Worm (Caenorhabditis elegans) whole organism, L1 larva: ENCODE measurements around the gene F36D3.14.

Experiments used
- C04F5.9 ChIP-seq: sonication (generic microtip); optimal IDR thresholded peaks from 2 replicates; lab custom pipeline; 2016; ENCODE audit warnings: missing genetic modification characterization, missing compliant biosample characterization
- C16A3.4 ChIP-seq: fragments of 150-350 bp; optimal IDR thresholded peaks from 2 replicates; lab custom pipeline; 2014; ENCODE audit warnings: missing biosample characterization, missing genetic modification characterization
- C34B4.2 ChIP-seq: sonication (generic microtip); optimal IDR thresholded peaks from 2 replicates; lab custom pipeline; 2017; ENCODE audit warnings: mild to moderate bottlenecking, missing genetic modification characterization, missing compliant biosample characterization
- Y116A8C.19 ChIP-seq: sonication (generic microtip); optimal IDR thresholded peaks from 2 replicates; lab custom pipeline; 2016; ENCODE audit warnings: missing compliant biosample characterization, missing genetic modification characterization, borderline replicate concordance
- aly-2 ChIP-seq: fragments of 150-350 bp; optimal IDR thresholded peaks from 2 replicates; lab custom pipeline; 2014; ENCODE audit warnings: missing biosample characterization, missing genetic modification characterization
- blmp-1 ChIP-seq: fragments of 150-350 bp; optimal IDR thresholded peaks from 2 replicates; lab custom pipeline; 2014; ENCODE audit warnings: missing biosample characterization, missing genetic modification characterization
- ceh-8 ChIP-seq: fragments of 200-800 bp; sonication (Bioruptor generic); optimal IDR thresholded peaks from 2 replicates; lab custom pipeline; 2018; ENCODE audit warnings: mild to moderate bottlenecking, missing genetic modification characterization, moderate library complexity, missing compliant biosample characterization
- ceh-90 ChIP-seq: sonication (generic microtip); optimal IDR thresholded peaks from 2 replicates; lab custom pipeline; 2016; ENCODE audit warnings: missing genetic modification characterization, missing compliant biosample characterization
- efl-1 ChIP-seq, 4 experiments: fragments of 150-350 bp; optimal IDR thresholded peaks in 3 of 4; peaks in 1 of 4; 1 replicate in 1 of 4; 2 replicates in 3 of 4; lab custom pipeline; 2014; ENCODE audit warnings: missing biosample characterization in 2 of 4, missing genetic modification characterization in 2 of 4, missing genetic modification reagents in 2 of 4
- egl-27 ChIP-seq, 2 experiments: fragments of 150-350 bp in 1 of 2; sonication (generic microtip); optimal IDR thresholded peaks; 3 replicates each; lab custom pipeline; 2017 to 2018; ENCODE audit warnings: missing biosample characterization in 2 of 2, missing genetic modification characterization in 2 of 2, missing genetic modification reagents in 2 of 2
- fkh-4 ChIP-seq: sonication (generic microtip); optimal IDR thresholded peaks from 2 replicates; lab custom pipeline; 2016; ENCODE audit warnings: missing compliant biosample characterization, missing genetic modification characterization, borderline replicate concordance
- grh-1 ChIP-seq: fragments of 200-800 bp; sonication (Bioruptor generic); IDR thresholded peaks from 2 replicates; pipeline ENCODE4 v1.3.6; 2022; ENCODE audit warnings: missing genetic modification reagents, missing genetic modification characterization, missing compliant biosample characterization
- hlh-17 ChIP-seq: fragments of 200-800 bp; sonication (Bioruptor generic); optimal IDR thresholded peaks from 2 replicates; lab custom pipeline; 2018; ENCODE audit warnings: missing genetic modification characterization, mild to moderate bottlenecking, missing compliant biosample characterization, moderate library complexity, borderline replicate concordance
- hlh-4 ChIP-seq: sonication (generic microtip); optimal IDR thresholded peaks from 2 replicates; lab custom pipeline; 2016; ENCODE audit warnings: mild to moderate bottlenecking, missing genetic modification characterization, missing compliant biosample characterization
- hpl-2 ChIP-seq: fragments of 150-350 bp; optimal IDR thresholded peaks from 2 replicates; lab custom pipeline; 2014; ENCODE audit warnings: missing biosample characterization, missing genetic modification reagents, missing genetic modification characterization
- irx-1 ChIP-seq: sonication (generic microtip); optimal IDR thresholded peaks from 2 replicates; lab custom pipeline; 2016; ENCODE audit warnings: missing genetic modification characterization, missing compliant biosample characterization
- isw-1 ChIP-seq: fragments of 200-800 bp; sonication (Bioruptor generic); IDR thresholded peaks from 2 replicates; pipeline ENCODE4 v1.3.6; 2022; ENCODE audit warnings: missing genetic modification characterization, missing compliant biosample characterization
- lin-14 ChIP-seq: fragments of 200-800 bp; sonication (Bioruptor generic); optimal IDR thresholded peaks from 2 replicates; lab custom pipeline; 2018; ENCODE audit warnings: mild to moderate bottlenecking, missing genetic modification characterization, moderate library complexity, missing compliant biosample characterization
- lin-15B ChIP-seq: fragments of 150-350 bp; sonication (generic microtip); optimal IDR thresholded peaks from 3 replicates; lab custom pipeline; 2014; ENCODE audit warnings: missing biosample characterization, missing genetic modification characterization
- lin-35 ChIP-seq, 2 experiments: fragments of 150-350 bp; optimal IDR thresholded peaks; 2 replicates each; lab custom pipeline; 2014; ENCODE audit warnings: missing biosample characterization in 2 of 2, missing genetic modification characterization in 2 of 2, missing genetic modification reagents in 2 of 2
- lir-3 ChIP-seq: sonication (generic microtip); optimal IDR thresholded peaks from 2 replicates; lab custom pipeline; 2016; ENCODE audit warnings: mild to moderate bottlenecking, missing genetic modification characterization, moderate library complexity, missing compliant biosample characterization; ENCODE audit not compliant: poor library complexity
- mab-9 ChIP-seq: fragments of 200-800 bp; sonication (Bioruptor generic); IDR thresholded peaks from 2 replicates; pipeline ENCODE4 v1.3.6; 2022; ENCODE audit warnings: missing genetic modification reagents, missing genetic modification characterization, missing compliant biosample characterization
- mdl-1 ChIP-seq, 2 experiments: fragments of 150-350 bp; optimal IDR thresholded peaks; 2 replicates each; lab custom pipeline; 2014 to 2017; ENCODE audit warnings: missing biosample characterization in 2 of 2, missing genetic modification characterization in 2 of 2, inconsistent platforms in 1 of 2
- mef-2 ChIP-seq: fragments of 150-350 bp; optimal IDR thresholded peaks from 2 replicates; lab custom pipeline; 2014; ENCODE audit warnings: missing biosample characterization, missing genetic modification characterization
- nhr-12 ChIP-seq: sonication (generic microtip); optimal IDR thresholded peaks from 2 replicates; lab custom pipeline; 2017; ENCODE audit warnings: missing biosample characterization, missing genetic modification characterization
- nhr-19 ChIP-seq: fragments of 200-800 bp; sonication (Bioruptor generic); conservative IDR thresholded peaks from 2 replicates; pipeline ENCODE4 v1.3.6; 2022; ENCODE audit warnings: missing genetic modification characterization, missing compliant biosample characterization
- nhr-20 ChIP-seq: sonication (generic microtip); optimal IDR thresholded peaks from 2 replicates; lab custom pipeline; 2016; ENCODE audit warnings: mild to moderate bottlenecking, missing genetic modification characterization, missing compliant biosample characterization
- nhr-237 ChIP-seq: fragments of 150-350 bp; optimal IDR thresholded peaks from 2 replicates; lab custom pipeline; 2014; ENCODE audit warnings: missing biosample characterization, missing genetic modification characterization
- nhr-28 ChIP-seq: fragments of 150-350 bp; optimal IDR thresholded peaks from 2 replicates; lab custom pipeline; 2014; ENCODE audit warnings: missing biosample characterization, missing genetic modification characterization
- nhr-47 ChIP-seq: sonication (generic microtip); optimal IDR thresholded peaks from 2 replicates; lab custom pipeline; 2016; ENCODE audit warnings: mild to moderate bottlenecking, missing genetic modification characterization, moderate library complexity, missing compliant biosample characterization
- nhr-71 ChIP-seq: sonication (generic microtip); optimal IDR thresholded peaks from 2 replicates; lab custom pipeline; 2016; ENCODE audit warnings: mild to moderate bottlenecking, missing genetic modification characterization, moderate library complexity, missing compliant biosample characterization
- nhr-76 ChIP-seq: sonication (generic microtip); optimal IDR thresholded peaks from 2 replicates; lab custom pipeline; 2017; ENCODE audit warnings: missing biosample characterization, missing genetic modification characterization
- nhr-77 ChIP-seq: fragments of 150-350 bp; optimal IDR thresholded peaks from 2 replicates; lab custom pipeline; 2014; ENCODE audit warnings: missing biosample characterization, missing genetic modification characterization
- nhr-85 ChIP-seq: sonication (generic microtip); peaks from one replicate; lab custom pipeline; 2016; ENCODE audit warnings: missing genetic modification characterization, inconsistent platforms, missing compliant biosample characterization
- pag-3 ChIP-seq: sonication (generic microtip); optimal IDR thresholded peaks from 2 replicates; lab custom pipeline; 2017; ENCODE audit warnings: missing genetic modification characterization, mild to moderate bottlenecking, missing compliant biosample characterization, antibody characterized with exemption, borderline replicate concordance; ENCODE audit not compliant: insufficient read depth
- pqm-1 ChIP-seq: sonication (generic microtip); optimal IDR thresholded peaks from 3 replicates; lab custom pipeline; 2017; ENCODE audit warnings: missing biosample characterization, missing genetic modification characterization
- snpc-4 ChIP-seq: fragments of 150-350 bp; optimal IDR thresholded peaks from 2 replicates; lab custom pipeline; 2014; ENCODE audit warnings: missing biosample characterization, missing genetic modification characterization
- sox-4 ChIP-seq: sonication (generic microtip); optimal IDR thresholded peaks from 2 replicates; lab custom pipeline; 2016; ENCODE audit warnings: missing genetic modification characterization, missing compliant biosample characterization
- sup-37 ChIP-seq: fragments of 200-800 bp; sonication (Bioruptor generic); optimal IDR thresholded peaks from 2 replicates; lab custom pipeline; 2018; ENCODE audit warnings: mild to moderate bottlenecking, missing genetic modification characterization, missing compliant biosample characterization
- swsn-7 ChIP-seq: sonication (generic microtip); optimal IDR thresholded peaks from 2 replicates; lab custom pipeline; 2016; ENCODE audit warnings: missing genetic modification characterization, missing compliant biosample characterization
- unc-130 ChIP-seq: fragments of 150-350 bp; optimal IDR thresholded peaks from 2 replicates; lab custom pipeline; 2017; ENCODE audit warnings: missing biosample characterization, missing genetic modification characterization, inconsistent platforms
- unc-30 ChIP-seq: sonication (generic microtip); optimal IDR thresholded peaks from 2 replicates; lab custom pipeline; 2017; ENCODE audit warnings: missing biosample characterization, missing genetic modification characterization
- unc-62 ChIP-seq: fragments of 150-350 bp; optimal IDR thresholded peaks from 2 replicates; lab custom pipeline; 2014; ENCODE audit warnings: missing biosample characterization, missing genetic modification reagents, missing genetic modification characterization
- unc-86 ChIP-seq: sonication (generic microtip); optimal IDR thresholded peaks from 2 replicates; lab custom pipeline; 2016; ENCODE audit warnings: missing genetic modification characterization, missing compliant biosample characterization
- vab-15 ChIP-seq: sonication (generic microtip); optimal IDR thresholded peaks from 2 replicates; lab custom pipeline; 2017; ENCODE audit warnings: missing genotype, mild to moderate bottlenecking, missing genetic modification characterization, missing compliant biosample characterization
- zag-1 ChIP-seq: fragments of 150-350 bp; optimal IDR thresholded peaks from 2 replicates; lab custom pipeline; 2014; ENCODE audit warnings: missing biosample characterization, missing genetic modification characterization
- zip-4 ChIP-seq: fragments of 200-800 bp; sonication (Bioruptor generic); optimal IDR thresholded peaks from 2 replicates; lab custom pipeline; 2018; ENCODE audit warnings: mild to moderate bottlenecking, missing genetic modification characterization, moderate library complexity, missing compliant biosample characterization
- ztf-11 ChIP-seq, 2 experiments: sonication (generic microtip); optimal IDR thresholded peaks; 2 replicates each; lab custom pipeline; 2016 to 2017; ENCODE audit warnings: missing genetic modification characterization in 2 of 2, missing biosample characterization in 1 of 2, missing compliant biosample characterization in 1 of 2

The F36D3.14 gene

ce11 chrV:16539666-16540065 is 36.6 kb upstream of the F36D3.14 start:
- no peak for TF ChIP-seq lin-14 (GFP tag; lab: Kevin White, UChicago)
- no peak for TF ChIP-seq aly-2 (tag; lab: Kevin White, UChicago)
- no peak for TF ChIP-seq blmp-1 (tag; lab: Kevin White, UChicago)
- no peak for TF ChIP-seq hpl-2 (GFP tag; lab: Kevin White, UChicago)
- TF ChIP-seq snpc-4 (tag; lab: Kevin White, UChicago): no peak
- TF ChIP-seq egl-27 (tag; optimal IDR thresholded peaks at IDR 0.05; lab: Kevin White, UChicago): no peak
- TF ChIP-seq lin-15B (tag; lab: Kevin White, UChicago): no peak
- no peak for TF ChIP-seq zag-1 (tag; lab: Kevin White, UChicago)
- no peak for TF ChIP-seq nhr-77 (tag; lab: Kevin White, UChicago)
- TF ChIP-seq hlh-17 (GFP tag; lab: Kevin White, UChicago): no peak
- no peak for TF ChIP-seq lir-3
- TF ChIP-seq mef-2: no peak

- TF ChIP-seq lin-14 (GFP tag; lab: Kevin White, UChicago): no peak
- no peak for TF ChIP-seq nhr-77 (tag; lab: Kevin White, UChicago)
- peak in 1 of 2 experiments; percentile 31 for TF ChIP-seq ztf-11 (tag; optimal IDR thresholded peaks at IDR 0.05; lab: Kevin White, UChicago)
- no peak for TF ChIP-seq hlh-17 (GFP tag; lab: Kevin White, UChicago)
- peak in 1 of 2 experiments; percentile 20 for TF ChIP-seq mdl-1 (tag; optimal IDR thresholded peaks at IDR 0.05; lab: Kevin White, UChicago)
- TF ChIP-seq unc-62 (GFP tag; lab: Kevin White, UChicago): no peak
- TF ChIP-seq lin-35 (GFP tag; optimal IDR thresholded peaks at IDR 0.05; lab: Kevin White, UChicago): peak; percentile 73 to 89
- TF ChIP-seq nhr-28 (tag; lab: Kevin White, UChicago): no peak
- peak; percentile 66 for TF ChIP-seq ceh-90
- peak; percentile 77 for TF ChIP-seq nhr-71 (tag; lab: Kevin White, UChicago)
- TF ChIP-seq unc-30 (tag; lab: Kevin White, UChicago): no peak
- TF ChIP-seq nhr-19 (GFP tag; lab: Robert Waterston, UW): no peak; the same call in none of the 2 replicates
- no peak for TF ChIP-seq pqm-1 (tag; lab: Kevin White, UChicago)
- TF ChIP-seq efl-1 (optimal IDR thresholded peaks at IDR 0.05; lab: Kevin White, UChicago): peak; percentile 78 to 85
- peak; percentile 85 to 98 for TF ChIP-seq efl-1 (GFP tag; optimal IDR thresholded peaks at IDR 0.05 in 1 of 2; lab: Kevin White, UChicago)
- TF ChIP-seq nhr-47: peak; percentile 85
- TF ChIP-seq unc-130: peak; percentile 8
- TF ChIP-seq vab-15 (tag; lab: Kevin White, UChicago): no peak
- peak; percentile 46 for TF ChIP-seq C16A3.4
- peak; percentile 82 for TF ChIP-seq nhr-85 (tag; lab: Kevin White, UChicago)
- no peak for TF ChIP-seq C34B4.2 (tag; lab: Kevin White, UChicago)
- TF ChIP-seq lin-15B (tag; lab: Kevin White, UChicago): peak; percentile 44
- no peak for TF ChIP-seq hpl-2 (GFP tag; lab: Kevin White, UChicago)
- TF ChIP-seq hlh-4: no peak
- peak; percentile 38 for TF ChIP-seq fkh-4 (tag; lab: Kevin White, UChicago)
- peak; percentile 42; the same call in 1 of the 2 replicates for TF ChIP-seq isw-1 (GFP tag; lab: Robert Waterston, UW)
- no peak for TF ChIP-seq C04F5.9 (tag; lab: Kevin White, UChicago)
- TF ChIP-seq sup-37 (GFP tag; lab: Kevin White, UChicago): peak; percentile 19
- TF ChIP-seq nhr-20: peak; percentile 64
- TF ChIP-seq swsn-7: peak; percentile 51
- TF ChIP-seq mef-2: no peak
- no peak for TF ChIP-seq nhr-237 (tag; lab: Kevin White, UChicago)
- TF ChIP-seq sox-4 (tag; lab: Kevin White, UChicago): no peak
- TF ChIP-seq nhr-12 (tag; lab: Kevin White, UChicago): no peak
- 0 out of 2 replicates have a peak, but pooled peaks have one; percentile 61 for TF ChIP-seq mab-9 (GFP tag; lab: Robert Waterston, UW)
- no peak for TF ChIP-seq Y116A8C.19
- TF ChIP-seq grh-1 (GFP tag; lab: Robert Waterston, UW): 0 out of 2 replicates have a peak, but pooled peaks have one; percentile 49
- peak; percentile 47 for TF ChIP-seq irx-1 (tag; lab: Kevin White, UChicago)
- no peak for TF ChIP-seq ceh-8 (GFP tag; lab: Kevin White, UChicago)
- TF ChIP-seq aly-2 (tag; lab: Kevin White, UChicago): no peak
- peak; percentile 74 for TF ChIP-seq unc-86 (tag; lab: Kevin White, UChicago)
- peak; percentile 7 for TF ChIP-seq zip-4 (GFP tag; lab: Kevin White, UChicago)
- no peak for TF ChIP-seq pag-3 (tag; lab: Kevin White, UChicago)
- TF ChIP-seq nhr-76 (tag; lab: Kevin White, UChicago): no peak
Observed at ce11 chrV:16537908-16538446, 34.9 kb upstream of the F36D3.14 start, which contains the start of gene Y32B12B.2. Gene Y32B12B.2, plus strand, starts transcription at chrV:16538396.
